Worm (Caenorhabditis elegans) whole organism, young adult: ENCODE measurements around the gene nspe-3.

ENCODE experiments used
- B0035.1 ChIP-seq: sonication (generic microtip); optimal IDR thresholded peaks from 2 replicates; lab custom pipeline; 2016; ENCODE audit warnings: missing genetic modification characterization, mild to moderate bottlenecking, missing compliant biosample characterization, missing genotype, missing genetic modification reagents
- B0336.3 ChIP-seq: fragments of 200-800 bp; sonication (Bioruptor generic); IDR thresholded peaks from 2 replicates; pipeline ENCODE4 v1.3.6; 2022; ENCODE audit warnings: missing genetic modification characterization, missing compliant biosample characterization
- F33H1.4 ChIP-seq: fragments of 200-800 bp; sonication (Bioruptor generic); IDR thresholded peaks from 2 replicates; pipeline ENCODE4 v1.3.6; 2022; ENCODE audit warnings: missing genetic modification reagents, missing genetic modification characterization, missing compliant biosample characterization
- F49E8.2 ChIP-seq: sonication (generic microtip); optimal IDR thresholded peaks from 3 replicates; lab custom pipeline; 2017; ENCODE audit warnings: missing genetic modification characterization, mild to moderate bottlenecking, missing compliant biosample characterization, antibody characterized with exemption, moderate library complexity; ENCODE audit not compliant: insufficient read depth
- K11D2.4 ChIP-seq: fragments of 200-800 bp; sonication (Bioruptor generic); IDR thresholded peaks from 2 replicates; pipeline ENCODE4 v1.3.6; 2022; ENCODE audit warnings: missing genetic modification reagents, missing genetic modification characterization, missing compliant biosample characterization
- K12H6.12 ChIP-seq: fragments of 200-800 bp; sonication (Bioruptor generic); optimal IDR thresholded peaks from 2 replicates; lab custom pipeline; 2018; ENCODE audit warnings: mild to moderate bottlenecking, missing genetic modification characterization, missing compliant biosample characterization
- T07F8.4 ChIP-seq: sonication (generic microtip); optimal IDR thresholded peaks from 2 replicates; lab custom pipeline; 2016; ENCODE audit warnings: mild to moderate bottlenecking, missing genetic modification characterization, moderate library complexity, missing compliant biosample characterization
- T26A5.8 ChIP-seq: sonication (generic microtip); optimal IDR thresholded peaks from 2 replicates; lab custom pipeline; 2016; ENCODE audit warnings: missing genetic modification characterization, missing compliant biosample characterization
- ama-1 ChIP-seq, 3 experiments: fragments of 150-350 bp in 1 of 3; sonication (generic microtip) in 2 of 3; optimal IDR thresholded peaks; 2 replicates each; lab custom pipeline; 2014 to 2018; ENCODE audit warnings: missing biosample characterization in 2 of 3, missing genetic modification characterization in 2 of 3, missing genetic modification reagents in 2 of 3
- aptf-2 ChIP-seq: fragments of 200-800 bp; sonication (Bioruptor generic); conservative IDR thresholded peaks from 2 replicates; pipeline ENCODE4 v1.3.6; 2022; ENCODE audit warnings: missing genetic modification reagents, missing genetic modification characterization, missing compliant biosample characterization
- atf-7 ChIP-seq: sonication (generic microtip); optimal IDR thresholded peaks from 2 replicates; lab custom pipeline; 2017; ENCODE audit warnings: mild to moderate bottlenecking, missing genetic modification characterization, missing compliant biosample characterization
- attf-3 ChIP-seq: fragments of 200-800 bp; sonication (Bioruptor generic); conservative IDR thresholded peaks from 2 replicates; pipeline ENCODE4 v1.3.6; 2022; ENCODE audit warnings: missing genetic modification reagents, missing genetic modification characterization, missing compliant biosample characterization
- cebp-1 ChIP-seq, 2 experiments: fragments of 200-800 bp in 1 of 2; sonication (Bioruptor generic) in 1 of 2; sonication (generic microtip) in 1 of 2; IDR thresholded peaks in 1 of 2; optimal IDR thresholded peaks in 1 of 2; 2 replicates each; pipeline versions ENCODE4 v1.3.6 to Lab custom; 2017 to 2022; ENCODE audit warnings: missing compliant biosample characterization in 2 of 2, missing genetic modification characterization in 2 of 2, mild to moderate bottlenecking in 1 of 2, missing genetic modification reagents in 1 of 2, moderate library complexity in 1 of 2
- ceh-100 ChIP-seq: fragments of 200-800 bp; sonication (Bioruptor generic); IDR thresholded peaks from 2 replicates; pipeline ENCODE4 v1.3.6; 2022; ENCODE audit warnings: missing genetic modification reagents, missing genetic modification characterization, missing compliant biosample characterization
- ceh-40 ChIP-seq: fragments of 200-800 bp; sonication (Bioruptor generic); IDR thresholded peaks from 2 replicates; pipeline ENCODE4 v1.3.6; 2022; ENCODE audit warnings: missing genetic modification characterization, missing compliant biosample characterization
- chd-7 ChIP-seq: sonication (generic microtip); optimal IDR thresholded peaks from 2 replicates; lab custom pipeline; 2016; ENCODE audit warnings: mild to moderate bottlenecking, missing genetic modification characterization, moderate library complexity, missing compliant biosample characterization
- dox-1 ChIP-seq: fragments of 200-800 bp; sonication (Bioruptor generic); IDR thresholded peaks from 2 replicates; pipeline ENCODE4 v1.3.6; 2022; ENCODE audit warnings: missing genetic modification reagents, missing genetic modification characterization, missing compliant biosample characterization
- efl-1 ChIP-seq: fragments of 150-350 bp; optimal IDR thresholded peaks from 2 replicates; lab custom pipeline; 2014; ENCODE audit warnings: missing biosample characterization, missing genetic modification reagents, missing genetic modification characterization
- ekl-4 ChIP-seq: fragments of 200-800 bp; sonication (Bioruptor generic); IDR thresholded peaks from 2 replicates; pipeline ENCODE4 v1.3.6; 2022; ENCODE audit warnings: missing genetic modification reagents, missing genetic modification characterization, missing compliant biosample characterization
- fkh-3 ChIP-seq: sonication (generic microtip); optimal IDR thresholded peaks from 2 replicates; lab custom pipeline; 2016; ENCODE audit warnings: mild to moderate bottlenecking, missing genetic modification characterization, missing compliant biosample characterization
- gei-17 ChIP-seq: fragments of 200-800 bp; sonication (Bioruptor generic); optimal IDR thresholded peaks from 2 replicates; lab custom pipeline; 2018; ENCODE audit warnings: mild to moderate bottlenecking, missing genetic modification characterization, missing compliant biosample characterization
- hlh-12 ChIP-seq: sonication (generic microtip); optimal IDR thresholded peaks from 2 replicates; lab custom pipeline; 2016; ENCODE audit warnings: missing genetic modification characterization, missing compliant biosample characterization
- hrde-1 ChIP-seq: sonication (generic microtip); optimal IDR thresholded peaks from 2 replicates; lab custom pipeline; 2016; ENCODE audit warnings: missing genetic modification characterization, mild to moderate bottlenecking, missing compliant biosample characterization, moderate library complexity, missing genotype, missing genetic modification reagents, borderline replicate concordance
- lsy-27 ChIP-seq: sonication (generic microtip); optimal IDR thresholded peaks from 2 replicates; lab custom pipeline; 2017; ENCODE audit warnings: missing genetic modification characterization, mild to moderate bottlenecking, missing compliant biosample characterization, antibody characterized with exemption, missing genotype, borderline replicate concordance; ENCODE audit not compliant: insufficient read depth
- madf-6 ChIP-seq: fragments of 200-800 bp; sonication (Bioruptor generic); IDR thresholded peaks from 2 replicates; pipeline ENCODE4 v1.3.6; 2022; ENCODE audit warnings: missing genetic modification reagents, missing genetic modification characterization, missing compliant biosample characterization
- nfya-1 ChIP-seq: sonication (generic microtip); optimal IDR thresholded peaks from 2 replicates; lab custom pipeline; 2017; ENCODE audit warnings: antibody characterized with exemption, missing compliant biosample characterization, missing genetic modification characterization, borderline replicate concordance; ENCODE audit not compliant: insufficient read depth
- nfyb-1 ChIP-seq: fragments of 200-800 bp; sonication (Bioruptor generic); IDR thresholded peaks from 2 replicates; pipeline ENCODE4 v1.3.6; 2022; ENCODE audit warnings: missing genetic modification reagents, missing genetic modification characterization, missing compliant biosample characterization
- nhr-120 ChIP-seq: fragments of 200-800 bp; sonication (Bioruptor generic); IDR thresholded peaks from 2 replicates; pipeline ENCODE4 v1.3.6; 2022; ENCODE audit warnings: missing genetic modification characterization, missing compliant biosample characterization
- nhr-179 ChIP-seq: sonication (generic microtip); optimal IDR thresholded peaks from 2 replicates; lab custom pipeline; 2016; ENCODE audit warnings: mild to moderate bottlenecking, missing genetic modification characterization, missing compliant biosample characterization
- nhr-27 ChIP-seq: fragments of 200-800 bp; sonication (Bioruptor generic); optimal IDR thresholded peaks from 2 replicates; lab custom pipeline; 2018; ENCODE audit warnings: mild to moderate bottlenecking, missing genetic modification characterization, moderate library complexity, missing compliant biosample characterization
- nhr-90 ChIP-seq: sonication (generic microtip); optimal IDR thresholded peaks from 2 replicates; lab custom pipeline; 2016; ENCODE audit warnings: missing genotype, mild to moderate bottlenecking, missing genetic modification characterization, missing compliant biosample characterization
- rec-8 ChIP-seq, 2 experiments: sonication (generic microtip); optimal IDR thresholded peaks; 2 replicates each; lab custom pipeline; 2016; ENCODE audit warnings: mild to moderate bottlenecking in 2 of 2, missing genetic modification characterization in 2 of 2, missing genetic modification reagents in 2 of 2, missing genotype in 2 of 2, missing biosample characterization in 1 of 2, missing compliant biosample characterization in 1 of 2, moderate library complexity in 1 of 2
- sdz-38 ChIP-seq: sonication (generic microtip); optimal IDR thresholded peaks from 2 replicates; lab custom pipeline; 2016; ENCODE audit warnings: missing genotype, missing genetic modification characterization, missing compliant biosample characterization
- snpc-4 ChIP-seq, 5 experiments: fragments of 150-350 bp in 1 of 5; sonication (generic microtip) in 4 of 5; optimal IDR thresholded peaks; 2 replicates each; lab custom pipeline; 2014 to 2018; ENCODE audit warnings: missing genetic modification characterization in 5 of 5, missing biosample characterization in 3 of 5, antibody characterized with exemption in 2 of 5, mild to moderate bottlenecking in 2 of 5, missing compliant biosample characterization in 2 of 5, missing genotype in 2 of 5, moderate library complexity in 2 of 5, missing genetic modification reagents in 1 of 5
- sptf-2 ChIP-seq: fragments of 200-800 bp; sonication (Bioruptor generic); optimal IDR thresholded peaks from 2 replicates; lab custom pipeline; 2018; ENCODE audit warnings: mild to moderate bottlenecking, missing genetic modification characterization, missing compliant biosample characterization
- zfh-2 ChIP-seq: fragments of 200-800 bp; sonication (Bioruptor generic); conservative IDR thresholded peaks from 2 replicates; pipeline ENCODE4 v1.3.6; 2022; ENCODE audit warnings: missing genetic modification reagents, missing genetic modification characterization, missing compliant biosample characterization
- zim-3 ChIP-seq: sonication (generic microtip); optimal IDR thresholded peaks from 2 replicates; lab custom pipeline; 2017; ENCODE audit warnings: mild to moderate bottlenecking, missing genetic modification characterization, moderate library complexity, missing compliant biosample characterization
- ztf-22 ChIP-seq: fragments of 200-800 bp; sonication (Bioruptor generic); optimal IDR thresholded peaks from 2 replicates; lab custom pipeline; 2018; ENCODE audit warnings: mild to moderate bottlenecking, missing genetic modification characterization, moderate library complexity, missing compliant biosample characterization
- ztf-25 ChIP-seq: fragments of 200-800 bp; sonication (Bioruptor generic); IDR thresholded peaks from 2 replicates; pipeline ENCODE4 v1.3.6; 2022; ENCODE audit warnings: missing genetic modification reagents, missing genetic modification characterization, missing compliant biosample characterization
- ztf-26 ChIP-seq: sonication (generic microtip); optimal IDR thresholded peaks from 2 replicates; lab custom pipeline; 2017; ENCODE audit warnings: missing genetic modification characterization, missing compliant biosample characterization
- ztf-28 ChIP-seq: fragments of 200-800 bp; sonication (Bioruptor generic); IDR thresholded peaks from 2 replicates; pipeline ENCODE4 v1.3.6; 2022; ENCODE audit warnings: missing genetic modification reagents, missing genetic modification characterization, missing compliant biosample characterization

Gene nspe-3

DNA sequence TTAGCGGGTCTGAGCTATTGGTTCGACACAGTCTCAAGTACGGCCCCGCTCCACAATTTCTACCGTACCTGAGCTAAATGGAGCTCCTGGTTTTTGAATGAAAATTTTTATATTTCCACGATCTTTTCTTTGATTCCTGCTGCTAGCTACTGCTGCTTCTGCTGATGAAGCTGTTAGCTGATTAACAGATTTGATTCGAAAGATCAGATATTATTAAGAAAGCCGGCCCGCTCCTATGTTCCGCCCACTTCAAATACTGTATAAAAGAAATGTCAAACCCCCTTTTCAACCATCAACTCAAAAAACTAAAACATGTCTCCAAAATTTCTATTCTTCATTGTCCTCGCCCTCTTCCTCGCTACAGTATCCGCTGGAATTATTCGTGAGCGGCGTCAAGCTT, at the start of gene nspe-3:
Gene nspe-3, plus strand, starts transcription at position 301 of the 400 bp plus-strand sequence.
- TF ChIP-seq ekl-4 (no peak), hrde-1 (tag; lab: Kevin White, UChicago) (no peak), K11D2.4 (no peak), efl-1 (no peak), gei-17 (no peak), ceh-100 (no peak), aptf-2 (GFP tag; lab: Robert Waterston, UW) (no peak), sdz-38 (no peak), attf-3 (no peak), fkh-3 (tag; lab: Kevin White, UChicago) (no peak), B0035.1 (tag; lab: Kevin White, UChicago) (no peak), ztf-26 (tag; lab: Kevin White, UChicago) (no peak), nfyb-1 (GFP tag; lab: Robert Waterston, UW) (no peak), nhr-90 (no peak), snpc-4 (GFP tag; optimal IDR thresholded peaks at IDR 0.05; lab: Kevin White, UChicago) (no peak), snpc-4 (tag; optimal IDR thresholded peaks at IDR 0.05; lab: Kevin White, UChicago) (no peak)

DNA sequence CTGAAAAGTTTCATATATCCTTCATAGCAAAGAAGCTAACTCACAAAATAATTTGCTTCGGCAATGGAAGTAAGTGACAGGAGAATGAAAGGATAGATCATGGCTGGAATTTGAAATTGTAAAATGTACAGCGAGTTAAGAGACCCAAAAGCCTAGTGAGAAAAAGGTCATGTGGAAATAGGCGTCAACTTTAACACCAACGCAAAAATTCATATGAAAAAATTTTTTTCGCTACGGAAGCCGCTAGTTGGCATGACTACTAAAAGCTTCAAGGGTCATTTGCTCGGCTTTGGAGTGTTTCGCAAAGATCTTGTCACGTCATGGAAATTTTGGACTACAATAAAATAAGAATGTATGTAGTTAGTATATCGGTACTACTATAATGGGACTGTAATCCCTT, 47.2 kb upstream of the nspe-3 start, which contains the start of gene Y38E10A.1:
Gene Y38E10A.1, minus strand, starts transcription at position 101 of the 400 bp plus-strand sequence.
- TF ChIP-seq rec-8 (tag; optimal IDR thresholded peaks at IDR 0.05; lab: Kevin White, UChicago) = no peak
- TF ChIP-seq F49E8.2 (tag; lab: Kevin White, UChicago) = no peak
- TF ChIP-seq nfyb-1 (GFP tag; lab: Robert Waterston, UW) = no peak
- no peak for TF ChIP-seq ama-1 (optimal IDR thresholded peaks at IDR 0.05; lab: Kevin White, UChicago)
- no peak for TF ChIP-seq ama-1 (GFP tag; optimal IDR thresholded peaks at IDR 0.05; lab: Kevin White, UChicago)

DNA sequence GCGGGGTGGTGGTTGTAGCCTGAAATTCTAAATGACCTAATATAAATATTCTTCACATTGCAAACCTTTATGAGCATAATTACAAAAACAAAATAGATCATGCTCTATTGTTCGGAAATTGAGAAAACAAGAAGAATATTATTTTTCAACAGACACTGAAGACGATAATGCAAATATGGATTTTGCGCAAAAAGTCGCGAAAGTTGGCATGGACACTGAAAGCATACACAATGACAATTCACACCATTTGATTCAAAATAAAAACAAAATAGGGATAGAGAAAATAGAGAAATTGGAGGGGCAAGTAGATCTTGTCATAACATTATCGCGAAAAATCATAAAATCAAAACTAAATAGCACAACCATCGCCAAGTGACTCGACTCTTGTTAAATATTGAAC, 44.9 kb upstream of the nspe-3 start, which contains the start of gene Y38E10A.35:
Gene Y38E10A.35, minus strand, starts transcription at position 101 of the 400 bp plus-strand sequence.
- TF ChIP-seq zfh-2 (GFP tag; lab: Robert Waterston, UW) (no peak), zim-3 (tag; lab: Kevin White, UChicago) (no peak), F33H1.4 (GFP tag; lab: Robert Waterston, UW) (no peak), dox-1 (GFP tag; lab: Robert Waterston, UW) (no peak), ztf-22 (GFP tag; lab: Kevin White, UChicago) (no peak), lsy-27 (tag; lab: Kevin White, UChicago) (no peak), nhr-120 (GFP tag; lab: Robert Waterston, UW) (no peak)

DNA sequence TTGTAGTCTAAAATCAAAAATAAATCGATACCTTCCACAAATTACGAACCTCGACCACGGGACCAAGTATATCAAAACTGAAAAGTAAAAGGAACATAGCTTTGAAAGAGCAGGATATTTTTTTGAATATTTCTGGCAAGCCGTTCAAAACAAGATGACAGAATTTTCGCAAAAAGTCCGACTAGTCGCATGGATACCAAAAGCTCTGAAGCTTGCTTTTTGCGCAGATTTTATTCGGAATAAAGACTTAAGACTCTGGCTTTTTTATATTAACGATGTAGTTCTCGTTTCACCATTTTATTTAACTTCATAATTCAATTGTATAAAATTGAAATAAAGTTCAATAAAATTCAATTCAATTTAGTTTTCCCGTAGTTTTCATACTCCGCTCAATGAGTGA, 44.1 kb upstream of the nspe-3 start, which contains the start of gene Y38E10A.2:
Gene Y38E10A.2, minus strand, starts transcription at position 101 of the 400 bp plus-strand sequence.
- no peak for TF ChIP-seq rec-8 (tag; optimal IDR thresholded peaks at IDR 0.05; lab: Kevin White, UChicago)

DNA sequence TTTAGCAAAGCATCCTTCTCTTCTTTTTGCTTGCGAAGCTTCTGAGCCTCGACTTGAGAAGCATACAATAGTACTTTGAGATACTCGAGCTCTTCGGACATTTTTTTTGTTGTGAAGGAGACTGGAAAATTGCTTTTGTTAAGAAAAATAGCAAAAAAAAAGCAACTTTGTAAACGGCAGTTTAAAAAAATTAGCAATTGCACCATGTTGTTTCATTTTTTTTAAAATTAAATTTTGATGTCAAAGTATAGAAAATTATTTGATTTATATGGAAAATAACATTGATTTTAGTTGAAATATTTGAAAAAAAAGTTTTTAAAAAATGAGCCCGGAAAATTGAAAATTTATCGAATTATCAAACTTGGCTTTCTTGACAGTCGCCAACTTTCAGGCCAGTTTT, 43.0 kb upstream of the nspe-3 start, which contains the start of gene Y38E10A.3:
Gene Y38E10A.3, minus strand, starts transcription at position 101 of the 400 bp plus-strand sequence.
- TF ChIP-seq nhr-27 (tag; lab: Kevin White, UChicago) (no peak), B0336.3 (GFP tag; lab: Robert Waterston, UW) (no peak), hlh-12 (tag; lab: Kevin White, UChicago) (no peak), T26A5.8 (tag; lab: Kevin White, UChicago) (no peak), nfya-1 (tag; lab: Kevin White, UChicago) (no peak), K12H6.12 (tag; lab: Kevin White, UChicago) (no peak), ztf-28 (GFP tag; lab: Robert Waterston, UW) (no peak), dox-1 (GFP tag; lab: Robert Waterston, UW) (no peak), madf-6 (GFP tag; lab: Robert Waterston, UW) (no peak), atf-7 (tag; lab: Kevin White, UChicago) (no peak), ztf-25 (GFP tag; lab: Robert Waterston, UW) (no peak), nhr-179 (tag; lab: Kevin White, UChicago) (no peak), T07F8.4 (tag; lab: Kevin White, UChicago) (no peak), cebp-1 (GFP tag; IDR thresholded peaks at IDR 0.05; lab: Robert Waterston, UW) (no peak), cebp-1 (tag; optimal IDR thresholded peaks at IDR 0.05; lab: Kevin White, UChicago) (no peak), ceh-40 (GFP tag; lab: Robert Waterston, UW) (no peak), sptf-2 (GFP tag; lab: Kevin White, UChicago) (no peak), chd-7 (no peak)
